Worm (Caenorhabditis elegans) whole organism, L2 larva: Measurements from ENCODE around the gene C05D9.9.

Experiments used
- C34F6.9 ChIP-seq: fragments of 150-350 bp; optimal IDR thresholded peaks from 2 replicates; lab custom pipeline; 2014; ENCODE audit warnings: missing biosample characterization, missing genetic modification characterization
- F13H6.1 ChIP-seq: sonication (generic microtip); optimal IDR thresholded peaks from 2 replicates; lab custom pipeline; 2016; ENCODE audit warnings: missing genetic modification characterization, missing compliant biosample characterization
- R02D3.7 ChIP-seq: fragments of 150-350 bp; optimal IDR thresholded peaks from 2 replicates; lab custom pipeline; 2014; ENCODE audit warnings: missing biosample characterization, missing genetic modification characterization
- Y55F3AM.14 ChIP-seq: fragments of 200-800 bp; sonication (Bioruptor generic); optimal IDR thresholded peaks from 2 replicates; lab custom pipeline; 2018; ENCODE audit warnings: mild to moderate bottlenecking, missing genetic modification characterization, missing compliant biosample characterization
- alr-1 ChIP-seq: fragments of 150-350 bp; optimal IDR thresholded peaks from 2 replicates; lab custom pipeline; 2014; ENCODE audit warnings: missing biosample characterization, missing genetic modification characterization
- aly-2 ChIP-seq: fragments of 150-350 bp; optimal IDR thresholded peaks from 2 replicates; lab custom pipeline; 2014; ENCODE audit warnings: missing biosample characterization, missing genetic modification characterization
- ama-1 ChIP-seq: fragments of 150-350 bp; optimal IDR thresholded peaks from 2 replicates; lab custom pipeline; 2018; ENCODE audit warnings: inconsistent platforms
- ceh-16 ChIP-seq: fragments of 150-350 bp; optimal IDR thresholded peaks from 2 replicates; lab custom pipeline; 2014; ENCODE audit warnings: missing biosample characterization, missing genetic modification characterization
- crh-2 ChIP-seq: sonication (generic microtip); optimal IDR thresholded peaks from 2 replicates; lab custom pipeline; 2017; ENCODE audit warnings: missing biosample characterization, missing genetic modification characterization
- dmd-4 ChIP-seq: sonication (generic microtip); optimal IDR thresholded peaks from 2 replicates; lab custom pipeline; 2017; ENCODE audit warnings: missing biosample characterization, missing genetic modification characterization
- egl-27 ChIP-seq: sonication (generic microtip); optimal IDR thresholded peaks from 3 replicates; lab custom pipeline; 2017; ENCODE audit warnings: missing biosample characterization, missing genetic modification reagents, missing genetic modification characterization
- elt-1 ChIP-seq: fragments of 150-350 bp; optimal IDR thresholded peaks from 2 replicates; lab custom pipeline; 2014; ENCODE audit warnings: missing biosample characterization, missing genetic modification characterization
- elt-3 ChIP-seq: sonication (generic microtip); optimal IDR thresholded peaks from 2 replicates; lab custom pipeline; 2017; ENCODE audit warnings: missing biosample characterization, missing genetic modification characterization
- fos-1 ChIP-seq: fragments of 150-350 bp; optimal IDR thresholded peaks from 2 replicates; lab custom pipeline; 2014; ENCODE audit warnings: missing biosample characterization, missing genetic modification characterization
- gmeb-1 ChIP-seq: fragments of 150-350 bp; optimal IDR thresholded peaks from 2 replicates; lab custom pipeline; 2014; ENCODE audit warnings: missing biosample characterization, missing genetic modification characterization
- lin-11 ChIP-seq: fragments of 150-350 bp; sonication (generic microtip); optimal IDR thresholded peaks from 2 replicates; lab custom pipeline; 2014; ENCODE audit warnings: missing biosample characterization, missing genetic modification characterization, inconsistent platforms, mixed read lengths
- lin-13 ChIP-seq: fragments of 150-350 bp; optimal IDR thresholded peaks from 2 replicates; lab custom pipeline; 2014; ENCODE audit warnings: missing biosample characterization, missing genetic modification reagents, missing genetic modification characterization
- lin-39 ChIP-seq: fragments of 150-350 bp; optimal IDR thresholded peaks from 2 replicates; lab custom pipeline; 2014; ENCODE audit warnings: missing biosample characterization, missing genetic modification reagents, missing genetic modification characterization
- lsy-2 ChIP-seq, 2 experiments: fragments of 150-350 bp in 1 of 2; sonication (generic microtip) in 1 of 2; optimal IDR thresholded peaks; 2 replicates each; lab custom pipeline; 2014 to 2017; ENCODE audit warnings: missing biosample characterization in 2 of 2, missing genetic modification characterization in 2 of 2
- mab-5 ChIP-seq: fragments of 150-350 bp; optimal IDR thresholded peaks from 2 replicates; lab custom pipeline; 2014; ENCODE audit warnings: missing biosample characterization, missing genetic modification characterization
- mbf-1 ChIP-seq: sonication (generic microtip); optimal IDR thresholded peaks from 2 replicates; lab custom pipeline; 2017; ENCODE audit warnings: missing biosample characterization, missing genetic modification characterization
- mdl-1 ChIP-seq, 2 experiments: fragments of 150-350 bp in 1 of 2; sonication (generic microtip) in 1 of 2; optimal IDR thresholded peaks; 2 replicates each; lab custom pipeline; 2017; ENCODE audit warnings: missing biosample characterization in 2 of 2, missing genetic modification characterization in 2 of 2
- nhr-11 ChIP-seq: fragments of 150-350 bp; optimal IDR thresholded peaks from 2 replicates; lab custom pipeline; 2014; ENCODE audit warnings: missing biosample characterization, missing genetic modification characterization
- nhr-12 ChIP-seq: fragments of 150-350 bp; optimal IDR thresholded peaks from 2 replicates; lab custom pipeline; 2014; ENCODE audit warnings: missing biosample characterization, missing genetic modification characterization
- nhr-129 ChIP-seq: fragments of 150-350 bp; optimal IDR thresholded peaks from 2 replicates; lab custom pipeline; 2014; ENCODE audit warnings: missing biosample characterization, missing genetic modification characterization
- nhr-23 ChIP-seq: fragments of 150-350 bp; optimal IDR thresholded peaks from 2 replicates; lab custom pipeline; 2014; ENCODE audit warnings: missing biosample characterization, missing genetic modification reagents, missing genetic modification characterization
- nhr-25 ChIP-seq: fragments of 150-350 bp; sonication (generic microtip); optimal IDR thresholded peaks from 3 replicates; lab custom pipeline; 2014; ENCODE audit warnings: missing biosample characterization, missing genetic modification characterization
- nhr-6 ChIP-seq: fragments of 150-350 bp; optimal IDR thresholded peaks from 2 replicates; lab custom pipeline; 2014; ENCODE audit warnings: missing biosample characterization, missing genetic modification characterization
- nhr-77 ChIP-seq: fragments of 150-350 bp; optimal IDR thresholded peaks from 2 replicates; lab custom pipeline; 2014; ENCODE audit warnings: missing biosample characterization, missing genetic modification characterization
- peb-1 ChIP-seq: fragments of 150-350 bp; optimal IDR thresholded peaks from 2 replicates; lab custom pipeline; 2014; ENCODE audit warnings: missing biosample characterization, missing genetic modification characterization
- sem-4 ChIP-seq: fragments of 150-350 bp; optimal IDR thresholded peaks from 2 replicates; lab custom pipeline; 2014; ENCODE audit warnings: missing biosample characterization, missing genetic modification reagents, missing genetic modification characterization
- sma-3 ChIP-seq: sonication (generic microtip); optimal IDR thresholded peaks from 2 replicates; lab custom pipeline; 2016; ENCODE audit warnings: missing genetic modification reagents, missing genetic modification characterization, missing compliant biosample characterization
- sma-9 ChIP-seq, 2 experiments: fragments of 150-350 bp in 1 of 2; sonication (generic microtip) in 1 of 2; optimal IDR thresholded peaks; 2 replicates each; lab custom pipeline; 2014 to 2016; ENCODE audit warnings: missing genetic modification characterization in 2 of 2, mild to moderate bottlenecking in 1 of 2, missing biosample characterization in 1 of 2, missing compliant biosample characterization in 1 of 2, missing genetic modification reagents in 1 of 2, moderate library complexity in 1 of 2
- unc-39 ChIP-seq: fragments of 150-350 bp; optimal IDR thresholded peaks from 2 replicates; lab custom pipeline; 2014; ENCODE audit warnings: missing biosample characterization, missing genetic modification characterization
- unc-55 ChIP-seq: fragments of 150-350 bp; sonication (generic microtip); optimal IDR thresholded peaks from 3 replicates; lab custom pipeline; 2014; ENCODE audit warnings: missing biosample characterization, missing genetic modification reagents, missing genetic modification characterization
- unc-62 ChIP-seq: fragments of 150-350 bp; optimal IDR thresholded peaks from 2 replicates; lab custom pipeline; 2014; ENCODE audit warnings: missing biosample characterization, missing genetic modification reagents, missing genetic modification characterization
- zag-1 ChIP-seq: fragments of 150-350 bp; optimal IDR thresholded peaks from 2 replicates; lab custom pipeline; 2014; ENCODE audit warnings: missing biosample characterization, missing genetic modification characterization
- ztf-1 ChIP-seq: fragments of 200-800 bp; sonication (Bioruptor generic); conservative IDR thresholded peaks from 2 replicates; pipeline ENCODE4 v1.3.6; 2022; ENCODE audit warnings: missing genetic modification characterization, missing compliant biosample characterization
- ztf-4 ChIP-seq: fragments of 150-350 bp; optimal IDR thresholded peaks from 2 replicates; lab custom pipeline; 2014; ENCODE audit warnings: missing biosample characterization, missing genetic modification characterization

Gene C05D9.9

ce11 chrX:1121575-1121974, 2.5 kb downstream of the C05D9.9 start:
- TF ChIP-seq unc-55 (GFP tag; lab: Kevin White, UChicago) (peak; percentile 50), sma-9 (GFP tag; optimal IDR thresholded peaks at IDR 0.05; lab: Kevin White, UChicago) (no peak), sma-9 (tag; optimal IDR thresholded peaks at IDR 0.05; lab: Kevin White, UChicago) (no peak)

- TF ChIP-seq aly-2 = no peak
- no peak for TF ChIP-seq R02D3.7
- TF ChIP-seq unc-55 (GFP tag; lab: Kevin White, UChicago) = peak; percentile 24
- TF ChIP-seq unc-39 (tag; lab: Kevin White, UChicago) = no peak
- no peak for TF ChIP-seq ztf-4 (tag; lab: Kevin White, UChicago)
- no peak for TF ChIP-seq gmeb-1 (tag; lab: Kevin White, UChicago)
- no peak for TF ChIP-seq Y55F3AM.14 (GFP tag; lab: Kevin White, UChicago)
- TF ChIP-seq mbf-1 (tag; lab: Kevin White, UChicago) = no peak
- TF ChIP-seq fos-1 (tag; lab: Kevin White, UChicago) = no peak
- peak; percentile 15 for TF ChIP-seq sma-9 (GFP tag; optimal IDR thresholded peaks at IDR 0.05; lab: Kevin White, UChicago)
- TF ChIP-seq sma-9 (tag; optimal IDR thresholded peaks at IDR 0.05; lab: Kevin White, UChicago) = no peak
- no peak for TF ChIP-seq lin-39 (tag; lab: Kevin White, UChicago)
- TF ChIP-seq ama-1 (lab: Kevin White, UChicago) = no peak
- no peak for TF ChIP-seq unc-62 (GFP tag; lab: Kevin White, UChicago)
- TF ChIP-seq zag-1 (tag; lab: Kevin White, UChicago) = peak; percentile 49
- no peak for TF ChIP-seq nhr-25 (tag; lab: Kevin White, UChicago)
- TF ChIP-seq lin-13 (GFP tag; lab: Kevin White, UChicago) = peak; percentile 8
- TF ChIP-seq nhr-129 (tag; lab: Kevin White, UChicago) = peak; percentile 42
- TF ChIP-seq nhr-77 (tag; lab: Kevin White, UChicago) = no peak
- peak; percentile 78 for TF ChIP-seq F13H6.1
- TF ChIP-seq lsy-2 (tag; optimal IDR thresholded peaks at IDR 0.05; lab: Kevin White, UChicago) = peak in 1 of 2 experiments; percentile 49
- no peak for TF ChIP-seq ceh-16
- no peak for TF ChIP-seq nhr-11
- no peak for TF ChIP-seq mdl-1 (tag; optimal IDR thresholded peaks at IDR 0.05; lab: Kevin White, UChicago)
- no peak for TF ChIP-seq elt-1 (tag; lab: Kevin White, UChicago)
- peak; percentile 66 for TF ChIP-seq sem-4 (tag; lab: Kevin White, UChicago)
- peak; percentile 62 for TF ChIP-seq mab-5 (tag; lab: Kevin White, UChicago)
Observed at ce11 chrX:1120326-1120725, 3.7 kb downstream of the C05D9.9 start.

DNA sequence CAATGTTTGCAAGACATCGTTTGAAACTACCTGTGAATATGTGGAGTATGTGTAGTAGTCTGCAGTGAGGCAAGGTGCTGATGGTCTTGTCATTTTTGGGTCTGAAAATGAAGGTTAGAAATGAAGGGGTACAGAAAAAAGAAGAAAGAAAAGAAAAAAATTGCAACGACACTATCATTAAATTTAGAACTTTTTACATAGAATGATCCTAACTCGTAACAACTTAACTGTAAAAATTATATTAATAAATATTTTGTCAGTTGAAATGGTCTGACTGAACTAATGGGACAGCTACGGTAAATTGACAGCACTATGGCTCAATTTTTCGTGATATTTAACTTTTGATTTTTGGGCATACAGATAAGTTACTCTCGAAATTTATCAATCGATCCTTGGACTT, 4.7 kb downstream of the C05D9.9 start, which contains the start of gene C05D9.7:
Gene C05D9.7 (minus strand): TSS at position 101 of the 400 bp plus-strand sequence.
- TF ChIP-seq aly-2 (no peak), nhr-11 (no peak), mbf-1 (tag; lab: Kevin White, UChicago) (no peak), sma-9 (GFP tag; optimal IDR thresholded peaks at IDR 0.05; lab: Kevin White, UChicago) (no peak), sma-9 (tag; optimal IDR thresholded peaks at IDR 0.05; lab: Kevin White, UChicago) (no peak)

ce11 chrX:1117252-1117651, 6.8 kb downstream of the C05D9.9 start:
- TF ChIP-seq F13H6.1 = no peak
- peak; percentile 2 for TF ChIP-seq sma-9 (GFP tag; optimal IDR thresholded peaks at IDR 0.05; lab: Kevin White, UChicago)
- no peak for TF ChIP-seq sma-9 (tag; optimal IDR thresholded peaks at IDR 0.05; lab: Kevin White, UChicago)
- peak; percentile 37 for TF ChIP-seq fos-1 (tag; lab: Kevin White, UChicago)
- TF ChIP-seq nhr-25 (tag; lab: Kevin White, UChicago) = no peak
- peak; percentile 32 for TF ChIP-seq crh-2 (tag; lab: Kevin White, UChicago)

ce11 chrX:1115207-1115606, 8.8 kb downstream of the C05D9.9 start:
- no peak for TF ChIP-seq mdl-1 (tag; optimal IDR thresholded peaks at IDR 0.05; lab: Kevin White, UChicago)
- no peak for TF ChIP-seq R02D3.7
- TF ChIP-seq nhr-11 = no peak
- no peak for TF ChIP-seq aly-2
- TF ChIP-seq unc-55 (GFP tag; lab: Kevin White, UChicago) = no peak
- no peak for TF ChIP-seq nhr-6 (tag; lab: Kevin White, UChicago)
- no peak for TF ChIP-seq lin-11 (tag; lab: Kevin White, UChicago)
- no peak for TF ChIP-seq ztf-4 (tag; lab: Kevin White, UChicago)
- no peak for TF ChIP-seq ceh-16

ce11 chrX:1111603-1112002, 12.4 kb downstream of the C05D9.9 start, which contains the start of gene C05D9.3:
Gene C05D9.3, plus strand, starts transcription at chrX:1111903.
- TF ChIP-seq elt-3 = no peak
- no peak for TF ChIP-seq egl-27
- no peak for TF ChIP-seq C34F6.9
- no peak for TF ChIP-seq peb-1
- no peak for TF ChIP-seq nhr-23 (tag; lab: Kevin White, UChicago)
- no peak for TF ChIP-seq elt-1 (tag; lab: Kevin White, UChicago)
- no peak for TF ChIP-seq nhr-6 (tag; lab: Kevin White, UChicago)
- no peak for TF ChIP-seq lin-13 (GFP tag; lab: Kevin White, UChicago)
- no peak for TF ChIP-seq aly-2
- TF ChIP-seq ztf-1 = no peak
- no peak for TF ChIP-seq sma-3 (GFP tag; lab: Kevin White, UChicago)
- no peak for TF ChIP-seq nhr-129 (tag; lab: Kevin White, UChicago)
- no peak for TF ChIP-seq dmd-4 (tag; lab: Kevin White, UChicago)
- no peak for TF ChIP-seq ztf-4 (tag; lab: Kevin White, UChicago)
- no peak for TF ChIP-seq zag-1 (tag; lab: Kevin White, UChicago)
- TF ChIP-seq Y55F3AM.14 (GFP tag; lab: Kevin White, UChicago) = no peak
- no peak for TF ChIP-seq mab-5 (tag; lab: Kevin White, UChicago)
- TF ChIP-seq nhr-12 (tag; lab: Kevin White, UChicago) = no peak
- no peak for TF ChIP-seq alr-1 (tag; lab: Kevin White, UChicago)
- TF ChIP-seq gmeb-1 (tag; lab: Kevin White, UChicago) = no peak
